Worm (Caenorhabditis elegans) whole organism, L4 larva: ENCODE data around the gene lin-56.

Experiments
- F49E8.2 ChIP-seq: sonication (generic microtip); optimal IDR thresholded peaks from 2 replicates; lab custom pipeline; 2016; ENCODE audit warnings: missing compliant biosample characterization, mild to moderate bottlenecking, missing genetic modification characterization, borderline replicate concordance
- T20F7.1 ChIP-seq: fragments of 200-800 bp; sonication (Bioruptor generic); optimal IDR thresholded peaks from 2 replicates; lab custom pipeline; 2018; ENCODE audit warnings: mild to moderate bottlenecking, missing genetic modification characterization, missing compliant biosample characterization
- T26A8.4 ChIP-seq: fragments of 200-800 bp; sonication (Bioruptor generic); IDR thresholded peaks from 2 replicates; pipeline ENCODE4 v1.3.6; 2022; ENCODE audit warnings: missing genetic modification characterization, missing compliant biosample characterization
- ZK546.5 ChIP-seq, 2 experiments: sonication (generic microtip); optimal IDR thresholded peaks; 2 replicates each; lab custom pipeline; 2017; ENCODE audit warnings: missing biosample characterization in 2 of 2, missing genetic modification characterization in 2 of 2
- aha-1 ChIP-seq: fragments of 150-350 bp; peaks from one replicate; lab custom pipeline; 2014; ENCODE audit warnings: missing biosample characterization, missing genetic modification characterization
- ama-1 ChIP-seq: fragments of 150-350 bp; optimal IDR thresholded peaks from 2 replicates; lab custom pipeline; 2014; ENCODE audit warnings: inconsistent platforms, mixed read lengths
- arid-1 ChIP-seq: fragments of 200-800 bp; sonication (Bioruptor generic); conservative IDR thresholded peaks from 2 replicates; pipeline ENCODE4 v1.3.6; 2022; ENCODE audit warnings: missing genetic modification reagents, missing genetic modification characterization, missing compliant biosample characterization
- ceh-20 ChIP-seq: fragments of 200-800 bp; sonication (Bioruptor generic); IDR thresholded peaks from 2 replicates; pipeline ENCODE4 v1.3.6; 2022; ENCODE audit warnings: missing genetic modification reagents, missing genetic modification characterization, missing compliant biosample characterization
- ceh-44 ChIP-seq: fragments of 200-800 bp; sonication (Bioruptor generic); IDR thresholded peaks from 2 replicates; pipeline ENCODE4 v1.3.6; 2022; ENCODE audit warnings: missing genetic modification reagents, missing genetic modification characterization, missing compliant biosample characterization
- ceh-62 ChIP-seq: sonication (generic microtip); optimal IDR thresholded peaks from 2 replicates; lab custom pipeline; 2017; ENCODE audit warnings: missing biosample characterization, missing genetic modification characterization
- cey-2 ChIP-seq: sonication (generic microtip); optimal IDR thresholded peaks from 3 replicates; lab custom pipeline; 2017; ENCODE audit warnings: missing genetic modification characterization, mild to moderate bottlenecking, missing compliant biosample characterization, antibody characterized with exemption, borderline replicate concordance; ENCODE audit not compliant: insufficient read depth
- daf-16 ChIP-seq, 3 experiments: sonication (generic microtip); optimal IDR thresholded peaks; 2 replicates each; lab custom pipeline; 2016 to 2017; ENCODE audit warnings: missing genetic modification characterization in 3 of 3, missing genetic modification reagents in 3 of 3, mild to moderate bottlenecking in 2 of 3, missing compliant biosample characterization in 2 of 3, missing biosample characterization in 1 of 3, moderate library complexity in 1 of 3
- daf-19 ChIP-seq: fragments of 200-800 bp; sonication (Bioruptor generic); conservative IDR thresholded peaks from 2 replicates; pipeline ENCODE4 v1.3.6; 2022; ENCODE audit warnings: missing genetic modification characterization, missing compliant biosample characterization
- dmd-8 ChIP-seq: fragments of 200-800 bp; sonication (Bioruptor generic); IDR thresholded peaks from 2 replicates; pipeline ENCODE4 v1.3.6; 2022; ENCODE audit warnings: missing genetic modification characterization, missing compliant biosample characterization
- dve-1 ChIP-seq: sonication (generic microtip); optimal IDR thresholded peaks from 2 replicates; lab custom pipeline; 2017; ENCODE audit warnings: antibody characterized with exemption, mild to moderate bottlenecking, missing genetic modification characterization, missing compliant biosample characterization; ENCODE audit not compliant: insufficient read depth
- egl-43 ChIP-seq: fragments of 200-800 bp; sonication (Bioruptor generic); IDR thresholded peaks from 2 replicates; pipeline ENCODE4 v1.3.6; 2022; ENCODE audit warnings: missing genetic modification reagents, missing genetic modification characterization, missing compliant biosample characterization
- fos-1 ChIP-seq: fragments of 150-350 bp; optimal IDR thresholded peaks from 2 replicates; lab custom pipeline; 2014; ENCODE audit warnings: missing biosample characterization, missing genetic modification characterization
- hlh-11 ChIP-seq: fragments of 200-800 bp; sonication (Bioruptor generic); optimal IDR thresholded peaks from 2 replicates; lab custom pipeline; 2018; ENCODE audit warnings: mild to moderate bottlenecking, missing genetic modification characterization, missing compliant biosample characterization
- lin-13 ChIP-seq: fragments of 150-350 bp; optimal IDR thresholded peaks from 2 replicates; lab custom pipeline; 2014; ENCODE audit warnings: missing biosample characterization, missing genetic modification reagents, missing genetic modification characterization
- lin-39 ChIP-seq: fragments of 150-350 bp; optimal IDR thresholded peaks from 2 replicates; lab custom pipeline; 2014; ENCODE audit warnings: missing biosample characterization, missing genetic modification reagents, missing genetic modification characterization
- lir-3 ChIP-seq: sonication (generic microtip); optimal IDR thresholded peaks from 2 replicates; lab custom pipeline; 2016; ENCODE audit warnings: mild to moderate bottlenecking, missing genetic modification characterization, missing compliant biosample characterization
- lsy-2 ChIP-seq, 2 experiments: fragments of 150-350 bp in 1 of 2; sonication (generic microtip) in 1 of 2; optimal IDR thresholded peaks; 2 replicates each; lab custom pipeline; 2014 to 2017; ENCODE audit warnings: missing biosample characterization in 2 of 2, missing genetic modification characterization in 2 of 2
- madf-5 ChIP-seq, 2 experiments: fragments of 200-800 bp; sonication (Bioruptor generic); IDR thresholded peaks; 2 replicates each; pipeline ENCODE4 v1.3.6; 2022; ENCODE audit warnings: missing compliant biosample characterization in 2 of 2, missing genetic modification characterization in 2 of 2
- mdl-1 ChIP-seq, 2 experiments: fragments of 150-350 bp in 1 of 2; sonication (generic microtip) in 1 of 2; optimal IDR thresholded peaks; 2 replicates each; lab custom pipeline; 2014 to 2017; ENCODE audit warnings: missing biosample characterization in 2 of 2, missing genetic modification characterization in 2 of 2
- mdt-29 ChIP-seq: fragments of 200-800 bp; sonication (Bioruptor generic); IDR thresholded peaks from 2 replicates; pipeline ENCODE4 v1.3.6; 2022; ENCODE audit warnings: missing genetic modification reagents, missing genetic modification characterization, missing compliant biosample characterization
- mxl-3 ChIP-seq: fragments of 200-800 bp; sonication (Bioruptor generic); optimal IDR thresholded peaks from 2 replicates; lab custom pipeline; 2018; ENCODE audit warnings: mild to moderate bottlenecking, missing genetic modification characterization, missing compliant biosample characterization
- nhr-10 ChIP-seq: fragments of 150-350 bp; optimal IDR thresholded peaks from 2 replicates; lab custom pipeline; 2014; ENCODE audit warnings: missing biosample characterization, missing genetic modification characterization
- nhr-102 ChIP-seq: sonication (generic microtip); optimal IDR thresholded peaks from 2 replicates; lab custom pipeline; 2016; ENCODE audit warnings: mild to moderate bottlenecking, missing genetic modification characterization, moderate library complexity, missing compliant biosample characterization
- nhr-11 ChIP-seq: fragments of 150-350 bp; optimal IDR thresholded peaks from 2 replicates; lab custom pipeline; 2014; ENCODE audit warnings: missing biosample characterization, missing genetic modification characterization
- nhr-237 ChIP-seq: sonication (generic microtip); optimal IDR thresholded peaks from 2 replicates; lab custom pipeline; 2017; ENCODE audit warnings: missing biosample characterization, missing genetic modification characterization
- nhr-25 ChIP-seq: sonication (generic microtip); optimal IDR thresholded peaks from 2 replicates; lab custom pipeline; 2017; ENCODE audit warnings: missing genetic modification characterization, mild to moderate bottlenecking, missing compliant biosample characterization, antibody characterized with exemption, moderate library complexity, borderline replicate concordance; ENCODE audit not compliant: insufficient read depth
- nhr-28 ChIP-seq: fragments of 150-350 bp; optimal IDR thresholded peaks from 2 replicates; lab custom pipeline; 2014; ENCODE audit warnings: missing biosample characterization, missing genetic modification characterization
- nhr-48 ChIP-seq: sonication (generic microtip); optimal IDR thresholded peaks from 2 replicates; lab custom pipeline; 2016; ENCODE audit warnings: mild to moderate bottlenecking, missing genetic modification characterization, missing compliant biosample characterization
- nhr-6 ChIP-seq: fragments of 150-350 bp; optimal IDR thresholded peaks from 2 replicates; lab custom pipeline; 2014; ENCODE audit warnings: missing biosample characterization, missing genetic modification characterization
- nhr-77 ChIP-seq: fragments of 150-350 bp; optimal IDR thresholded peaks from 2 replicates; lab custom pipeline; 2014; ENCODE audit warnings: missing biosample characterization, missing genetic modification characterization
- pha-4 ChIP-seq, 2 experiments: fragments of 150-350 bp in 1 of 2; fragments of 200-800 bp in 1 of 2; sonication (Bioruptor generic) in 1 of 2; IDR thresholded peaks in 1 of 2; optimal IDR thresholded peaks in 1 of 2; 2 replicates each; pipeline versions ENCODE4 v1.3.6 to Lab custom; 2014 to 2022; ENCODE audit warnings: missing genetic modification characterization in 2 of 2, missing genetic modification reagents in 2 of 2, missing biosample characterization in 1 of 2, missing compliant biosample characterization in 1 of 2
- rbr-2 ChIP-seq: sonication (generic microtip); optimal IDR thresholded peaks from 2 replicates; lab custom pipeline; 2016; ENCODE audit warnings: missing genotype, missing genetic modification characterization, missing compliant biosample characterization
- sdz-12 ChIP-seq: fragments of 200-800 bp; sonication (Bioruptor generic); optimal IDR thresholded peaks from 2 replicates; lab custom pipeline; 2018; ENCODE audit warnings: mild to moderate bottlenecking, missing genetic modification characterization, missing compliant biosample characterization
- skn-1 ChIP-seq: fragments of 150-350 bp; optimal IDR thresholded peaks from 2 replicates; lab custom pipeline; 2014; ENCODE audit warnings: missing biosample characterization, missing genetic modification characterization
- unc-130 ChIP-seq: sonication (generic microtip); optimal IDR thresholded peaks from 2 replicates; lab custom pipeline; 2016; ENCODE audit warnings: missing genetic modification reagents, missing genetic modification characterization, missing compliant biosample characterization
- unc-62 ChIP-seq, 3 experiments: fragments of 150-350 bp in 1 of 3; sonication (generic microtip); optimal IDR thresholded peaks in 2 of 3; peaks in 1 of 3; 1 replicate in 1 of 3; 2 replicates in 2 of 3; lab custom pipeline; 2014 to 2017; ENCODE audit warnings: missing biosample characterization in 3 of 3, missing genetic modification characterization in 3 of 3, missing genetic modification reagents in 3 of 3, missing genotype in 1 of 3
- vab-7 ChIP-seq: fragments of 200-800 bp; sonication (Bioruptor generic); IDR thresholded peaks from 2 replicates; pipeline ENCODE4 v1.3.6; 2022; ENCODE audit warnings: missing genetic modification reagents, missing genetic modification characterization, missing compliant biosample characterization
- zag-1 ChIP-seq: fragments of 150-350 bp; optimal IDR thresholded peaks from 2 replicates; lab custom pipeline; 2014; ENCODE audit warnings: missing biosample characterization, missing genetic modification characterization

lin-56 gene

ce11 chrII:10446300-10446699 lies 3.5 kb upstream of the lin-56 start (continued):
- no peak for TF ChIP-seq unc-130 (GFP tag; lab: Kevin White, UChicago)
- TF ChIP-seq, all 104 proteins: peak for 15

- TF ChIP-seq daf-16 (GFP tag; optimal IDR thresholded peaks at IDR 0.05; lab: Kevin White, UChicago) (no peak), daf-16 (tag; optimal IDR thresholded peaks at IDR 0.05; lab: Kevin White, UChicago) (no peak), fos-1 (tag; lab: Kevin White, UChicago) (no peak), hlh-11 (tag; lab: Kevin White, UChicago) (no peak), nhr-11 (tag; lab: Kevin White, UChicago) (peak; percentile 33), daf-19 (GFP tag; lab: Robert Waterston, UW) (no peak), mxl-3 (GFP tag; lab: Kevin White, UChicago) (no peak), lsy-2 (tag; optimal IDR thresholded peaks at IDR 0.05; lab: Kevin White, UChicago) (no peak), vab-7 (GFP tag; lab: Robert Waterston, UW) (no peak), dve-1 (tag; lab: Kevin White, UChicago) (no peak), egl-43 (GFP tag; lab: Robert Waterston, UW) (0 out of 2 replicates have a peak, but pooled peaks have one; percentile 14), lin-39 (tag; lab: Kevin White, UChicago) (no peak), pha-4 (GFP tag; IDR thresholded peaks at IDR 0.05; lab: Robert Waterston, UW) (no peak), pha-4 (tag; optimal IDR thresholded peaks at IDR 0.05; lab: Kevin White, UChicago) (no peak), F49E8.2 (tag; lab: Kevin White, UChicago) (no peak), nhr-6 (tag; lab: Kevin White, UChicago) (no peak), arid-1 (GFP tag; lab: Robert Waterston, UW) (no peak), lin-13 (GFP tag; lab: Kevin White, UChicago) (no peak), ceh-20 (GFP tag; lab: Robert Waterston, UW) (0 out of 2 replicates have a peak, but pooled peaks have one; percentile 19), nhr-25 (no peak), dmd-8 (GFP tag; lab: Robert Waterston, UW) (no peak), ceh-44 (GFP tag; lab: Robert Waterston, UW) (no peak), skn-1 (tag; lab: Kevin White, UChicago) (no peak), nhr-28 (no peak), nhr-10 (tag; lab: Kevin White, UChicago) (no peak), madf-5 (GFP tag; IDR thresholded peaks at IDR 0.05; lab: Robert Waterston, UW) (0 out of 4 replicates have a peak, but pooled peaks of 1 of the 2 experiments have one; percentile 11), ceh-62 (tag; lab: Kevin White, UChicago) (no peak), nhr-102 (tag; lab: Kevin White, UChicago) (no peak), T26A8.4 (GFP tag; lab: Robert Waterston, UW) (no peak), ZK546.5 (tag; optimal IDR thresholded peaks at IDR 0.05; lab: Kevin White, UChicago) (no peak), sdz-12 (GFP tag; lab: Kevin White, UChicago) (peak; percentile 44), mdl-1 (tag; optimal IDR thresholded peaks at IDR 0.05; lab: Kevin White, UChicago) (no peak), cey-2 (no peak), aha-1 (tag; lab: Kevin White, UChicago) (peak; percentile 74)
Measured at ce11 chrII:10446814-10447213, 3.0 kb upstream of the lin-56 start.

- TF ChIP-seq nhr-11 (tag; lab: Kevin White, UChicago), result peak; percentile 77
- TF ChIP-seq T20F7.1 (GFP tag; lab: Kevin White, UChicago), result peak; percentile 58
- TF ChIP-seq mdl-1 (tag; optimal IDR thresholded peaks at IDR 0.05; lab: Kevin White, UChicago), result peak; percentile 48 to 92
- TF ChIP-seq ama-1 (lab: Kevin White, UChicago), result peak; percentile 31
- no peak for TF ChIP-seq rbr-2 (tag; lab: Kevin White, UChicago)
- TF ChIP-seq nhr-237 (tag; lab: Kevin White, UChicago), result no peak
- peak; percentile 61 for TF ChIP-seq nhr-10 (tag; lab: Kevin White, UChicago)
- TF ChIP-seq mdt-29 (GFP tag; lab: Robert Waterston, UW), result peak; percentile 26; the same call in 1 of the 2 replicates
- TF ChIP-seq nhr-77 (tag; lab: Kevin White, UChicago), result peak; percentile 26
- peak; percentile 27; the same call in 1 of the 2 replicates for TF ChIP-seq ceh-20 (GFP tag; lab: Robert Waterston, UW)
- no peak for TF ChIP-seq zag-1 (tag; lab: Kevin White, UChicago)
- peak in 1 of 2 experiments; percentile 28 for TF ChIP-seq lsy-2 (tag; optimal IDR thresholded peaks at IDR 0.05; lab: Kevin White, UChicago)
- TF ChIP-seq daf-16 (GFP tag; optimal IDR thresholded peaks at IDR 0.05; lab: Kevin White, UChicago), result peak in 1 of 2 experiments; percentile 28
- TF ChIP-seq daf-16 (tag; optimal IDR thresholded peaks at IDR 0.05; lab: Kevin White, UChicago), result peak; percentile 61
- TF ChIP-seq unc-62 (GFP tag; optimal IDR thresholded peaks at IDR 0.05 in 1 of 2; lab: Kevin White, UChicago), result peak in 1 of 2 experiments; percentile 99
- no peak for TF ChIP-seq unc-62 (tag; optimal IDR thresholded peaks at IDR 0.05; lab: Kevin White, UChicago)
- TF ChIP-seq nhr-48 (tag; lab: Kevin White, UChicago), result peak; percentile 86
- TF ChIP-seq lir-3, result no peak
- peak; percentile 32; the same call in 1 of the 2 replicates for TF ChIP-seq egl-43 (GFP tag; lab: Robert Waterston, UW)
Measured at ce11 chrII:10447348-10448316, 2.2 kb upstream of the lin-56 start, which contains the start of gene ZK673.2. TSS of gene ZK673.2 (plus strand) at chrII:10448266.
